Worm (Caenorhabditis elegans): ENCODE results near the gene pbo-6.

The pbo-6 gene

DNA sequence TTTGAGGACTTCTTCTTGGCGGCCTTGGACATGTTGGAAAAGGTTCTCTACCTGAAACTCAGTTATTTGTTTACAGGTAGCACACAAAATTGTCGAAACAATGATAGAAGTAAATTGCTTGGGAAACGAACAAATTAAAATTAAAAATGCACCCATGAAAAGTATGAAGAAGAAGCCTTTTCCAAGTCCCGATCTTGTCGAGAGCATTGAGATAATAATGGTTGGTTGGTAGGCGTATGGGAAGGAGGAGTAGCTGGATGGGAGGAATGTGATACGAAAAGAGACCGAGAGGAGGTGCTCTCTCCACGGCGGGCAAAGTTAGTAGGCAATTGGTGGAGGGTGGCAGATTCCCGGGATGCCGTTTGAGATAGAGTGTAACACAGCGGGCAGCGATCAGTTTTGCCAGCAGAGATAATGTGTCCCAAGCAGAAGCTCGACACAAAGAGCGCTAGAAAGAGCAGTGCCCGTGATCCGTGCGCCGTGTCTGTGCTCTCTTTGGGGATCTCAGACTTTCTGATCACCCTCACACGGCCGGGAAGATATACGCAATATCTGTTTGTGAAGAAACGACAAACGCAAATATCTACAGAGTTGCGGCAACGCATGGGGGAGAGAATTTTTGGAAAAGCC lies 27.8 kb downstream of the pbo-6 start, which contains the start of gene mlc-2:
TSS of gene mlc-2 (minus strand) at position 51 of the 630 bp plus-strand sequence.
- TF ChIP-seq mdl-1 (tag; optimal IDR thresholded peaks at IDR 0.05) (no peak), fkh-4 (tag; optimal IDR thresholded peaks at IDR 0.05; ENCODE audit: borderline replicate concordance) (no peak), unc-62 (GFP tag; optimal IDR thresholded peaks at IDR 0.05) (no peak), lin-14 (GFP tag; optimal IDR thresholded peaks at IDR 0.05) (peak; percentile 79), unc-98 (GFP tag; IDR thresholded peaks at IDR 0.05) (no peak), nhr-237 (tag; optimal IDR thresholded peaks at IDR 0.05) (no peak), ceh-8 (GFP tag; optimal IDR thresholded peaks at IDR 0.05) (no peak), C34B4.2 (tag; optimal IDR thresholded peaks at IDR 0.05) (no peak), snpc-4 (tag; optimal IDR thresholded peaks at IDR 0.05) (no peak), ama-1 (optimal IDR thresholded peaks at IDR 0.05) (no peak), tbx-2 (tag; optimal IDR thresholded peaks at IDR 0.05) (peak; percentile 52), vab-15 (tag; optimal IDR thresholded peaks at IDR 0.05) (no peak), elt-3 (tag; optimal IDR thresholded peaks at IDR 0.05) (no peak), nhr-20 (tag; optimal IDR thresholded peaks at IDR 0.05) (peak; percentile 57), aha-1 (tag; optimal IDR thresholded peaks at IDR 0.05) (no peak), ceh-88 (GFP tag; IDR thresholded peaks at IDR 0.05) (no peak), nhr-90 (tag; optimal IDR thresholded peaks at IDR 0.05; ENCODE audit: poor library complexity) (no peak), ces-1 (GFP tag; optimal IDR thresholded peaks at IDR 0.05) (no peak), sptf-1 (tag; optimal IDR thresholded peaks at IDR 0.05) (no peak), nhr-28 (tag; optimal IDR thresholded peaks at IDR 0.05) (no peak), hpl-2 (GFP tag; optimal IDR thresholded peaks at IDR 0.05) (no peak), ztf-11 (tag; optimal IDR thresholded peaks at IDR 0.05) (no peak), elt-2 (tag; optimal IDR thresholded peaks at IDR 0.05) (no peak), F16B12.6 (tag; optimal IDR thresholded peaks at IDR 0.05) (no peak), pqm-1 (tag; optimal IDR thresholded peaks at IDR 0.05) (no peak), isw-1 (GFP tag; IDR thresholded peaks at IDR 0.05) (no peak), unc-30 (tag; optimal IDR thresholded peaks at IDR 0.05) (no peak), nhr-71 (tag; optimal IDR thresholded peaks at IDR 0.05) (peak; percentile 82), ceh-63 (GFP tag; optimal IDR thresholded peaks at IDR 0.05) (no peak), tlp-1 (tag; optimal IDR thresholded peaks at IDR 0.05) (no peak), hlh-4 (tag; optimal IDR thresholded peaks at IDR 0.05) (no peak), rnt-1 (tag; optimal IDR thresholded peaks at IDR 0.05) (peak; percentile 71), nhr-12 (tag; optimal IDR thresholded peaks at IDR 0.05) (no peak), mep-1 (tag; optimal IDR thresholded peaks at IDR 0.05) (no peak), lir-3 (tag; optimal IDR thresholded peaks at IDR 0.05; ENCODE audit: poor library complexity) (no peak), nhr-85 (tag) (no peak), egl-13 (tag; optimal IDR thresholded peaks at IDR 0.05) (no peak), C04F5.9 (tag; optimal IDR thresholded peaks at IDR 0.05) (no peak), snu-23 (GFP tag; optimal IDR thresholded peaks at IDR 0.05) (peak; percentile 55), ceh-90 (tag; optimal IDR thresholded peaks at IDR 0.05) (no peak), pax-3 (tag; optimal IDR thresholded peaks at IDR 0.05) (no peak), nhr-47 (tag; optimal IDR thresholded peaks at IDR 0.05) (peak; percentile 20), pag-3 (tag; optimal IDR thresholded peaks at IDR 0.05; ENCODE audit: borderline replicate concordance, insufficient read depth) (peak; percentile 96), fos-1 (tag; optimal IDR thresholded peaks at IDR 0.05) (no peak), nhr-19 (GFP tag; conservative IDR thresholded peaks at IDR 0.05) (peak; percentile 65), irx-1 (tag; optimal IDR thresholded peaks at IDR 0.05) (no peak), lsy-2 (tag; optimal IDR thresholded peaks at IDR 0.05) (peak in 1 of 2 experiments; percentile 41), efl-3 (GFP tag; optimal IDR thresholded peaks at IDR 0.05) (no peak), lin-39 (tag; optimal IDR thresholded peaks at IDR 0.05) (no peak), unc-130 (tag; optimal IDR thresholded peaks at IDR 0.05) (peak; percentile 3), nhr-11 (tag; optimal IDR thresholded peaks at IDR 0.05) (no peak), zag-1 (tag; optimal IDR thresholded peaks at IDR 0.05) (no peak), jun-1 (tag; optimal IDR thresholded peaks at IDR 0.05) (no peak)

All from whole organism, L1 larva.